Worm (Caenorhabditis elegans): ENCODE data around the gene vha-6.
A peak's percentile ranks its signal among the peaks of the same experiment; 100 is the strongest.

The vha-6 gene

DNA sequence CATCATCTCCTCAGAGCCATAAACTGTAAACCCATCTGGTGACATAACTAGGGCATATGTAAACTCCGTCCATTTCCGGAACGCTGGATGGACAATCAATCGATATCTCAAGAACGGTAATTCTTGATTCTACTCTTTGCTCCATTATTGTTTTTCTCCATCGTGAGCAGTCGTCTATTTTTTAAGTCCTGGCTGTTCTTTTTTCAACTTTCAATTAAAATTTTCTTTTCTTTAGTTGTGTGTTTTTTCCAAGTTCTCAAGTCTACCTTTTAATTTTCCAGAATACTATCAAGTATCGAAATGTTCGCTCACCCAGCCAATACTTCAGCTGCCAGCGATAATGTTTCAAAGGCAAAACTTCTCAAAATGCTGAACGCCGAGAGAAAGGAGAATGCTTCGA lies 4.3 kb downstream of the vha-6 start, which contains the start of gene C05D12.5:
Gene C05D12.5, plus strand, starts transcription at position 301 of the 400 bp plus-strand sequence.
- TF ChIP-seq W03F9.2 (tag; optimal IDR thresholded peaks at IDR 0.05) (no peak), him-1 (tag; optimal IDR thresholded peaks at IDR 0.05) (no peak), dao-5 (tag; optimal IDR thresholded peaks at IDR 0.05) (no peak)

DNA sequence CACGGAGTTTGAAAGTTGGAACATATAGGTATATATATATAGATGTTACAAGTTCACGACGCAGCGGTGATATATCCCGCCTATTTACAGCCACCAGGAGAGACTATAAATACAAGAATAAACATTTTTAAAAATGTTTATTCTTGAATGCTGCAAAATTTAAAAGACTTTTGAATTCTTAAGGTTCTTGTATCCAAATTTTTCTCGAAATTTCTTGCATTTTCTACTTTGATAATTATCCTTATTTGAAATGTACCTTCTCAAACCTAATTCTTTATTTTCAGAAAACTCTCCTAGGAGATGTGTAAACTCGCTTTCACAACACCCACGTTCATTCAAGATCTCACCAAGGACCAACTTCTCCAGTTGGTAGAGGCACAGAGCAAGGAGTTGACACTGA lies 6.7 kb downstream of the vha-6 start, which contains the start of gene C05D12.4:
Gene C05D12.4, plus strand, starts transcription at position 301 of the 400 bp plus-strand sequence.
- TF ChIP-seq W03F9.2 (tag; optimal IDR thresholded peaks at IDR 0.05) (no peak), him-1 (tag; optimal IDR thresholded peaks at IDR 0.05) (no peak), dao-5 (tag; optimal IDR thresholded peaks at IDR 0.05) (no peak)

DNA sequence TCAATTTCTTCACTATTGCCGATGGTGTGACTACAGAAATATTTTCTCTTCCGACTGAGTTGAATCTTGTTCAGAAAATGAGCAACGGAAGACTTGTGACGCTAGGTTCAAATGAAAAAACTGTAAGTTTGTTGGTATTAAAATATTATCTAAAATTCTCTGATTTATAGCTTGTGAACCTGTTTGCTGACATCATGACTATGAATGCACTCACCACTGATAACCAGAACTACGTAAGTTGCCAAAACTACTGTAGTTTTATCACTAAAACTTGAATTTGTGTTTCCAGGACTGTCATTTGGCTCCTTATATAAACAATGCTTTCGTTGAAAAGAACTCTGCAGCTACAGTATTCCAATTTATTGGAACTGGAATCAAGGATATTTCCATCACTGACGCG lies 9.7 kb downstream of the vha-6 start:
- TF ChIP-seq W03F9.2 (tag; optimal IDR thresholded peaks at IDR 0.05) = no peak
- no peak for TF ChIP-seq dao-5 (tag; optimal IDR thresholded peaks at IDR 0.05)
- no peak for TF ChIP-seq him-1 (tag; optimal IDR thresholded peaks at IDR 0.05)

DNA sequence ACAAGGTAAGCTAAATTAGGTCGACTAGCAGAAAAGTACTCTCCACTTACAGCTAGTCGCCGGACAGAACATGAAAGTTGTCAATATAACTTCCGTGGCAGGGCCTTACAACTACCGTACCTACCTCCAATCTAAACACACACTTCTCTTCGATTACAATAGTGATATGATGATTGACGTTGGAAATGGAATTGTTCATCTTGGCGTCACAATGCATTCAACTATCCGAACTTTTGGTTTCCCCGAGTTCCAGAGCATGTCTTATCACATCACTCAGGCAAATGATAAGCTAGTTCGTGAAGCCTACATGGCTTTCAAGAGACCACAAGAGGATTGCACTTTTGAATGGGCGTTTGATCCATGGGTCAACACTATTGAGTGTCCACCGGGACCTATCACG lies 10.9 kb downstream of the vha-6 start:
- TF ChIP-seq dao-5 (tag; optimal IDR thresholded peaks at IDR 0.05) (no peak), W03F9.2 (tag; optimal IDR thresholded peaks at IDR 0.05) (no peak), him-1 (tag; optimal IDR thresholded peaks at IDR 0.05) (no peak)

DNA sequence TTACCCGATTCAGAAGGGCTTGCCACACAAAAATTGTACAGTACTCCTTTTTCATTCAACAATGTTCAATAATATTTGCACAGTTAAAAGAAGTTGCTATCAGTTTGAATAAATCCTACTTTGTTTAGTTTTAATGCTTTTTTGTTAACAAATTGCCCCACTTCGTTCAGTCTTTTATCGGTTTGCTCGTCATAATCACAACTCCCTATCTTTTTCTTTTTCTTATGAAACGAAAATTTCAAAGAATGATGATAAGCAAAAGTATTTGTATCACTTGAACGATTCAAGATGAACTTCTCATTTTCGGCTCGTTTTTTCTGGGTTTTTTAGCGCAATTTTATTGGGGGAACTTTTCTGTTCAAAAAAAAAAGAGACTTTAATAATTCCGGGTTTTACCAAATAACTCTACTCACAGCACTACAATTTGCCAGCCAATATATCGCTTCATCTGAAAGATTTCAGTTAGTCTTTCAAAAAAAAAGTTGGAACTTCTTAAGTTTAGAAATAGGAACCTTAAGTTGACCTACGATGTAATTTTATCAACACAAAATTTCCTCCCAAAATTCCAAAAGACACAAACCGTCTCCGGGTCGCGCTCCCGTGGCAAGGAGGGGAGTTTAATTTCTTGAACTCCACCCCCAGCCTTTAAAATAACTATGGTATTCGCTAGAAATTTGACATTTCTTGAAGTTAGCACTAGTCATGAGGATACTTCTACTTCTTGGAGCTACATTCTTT lies 13.5 kb downstream of the vha-6 start, which contains the start of gene C05D12.3:
Gene C05D12.3, plus strand, starts transcription at position 688 of the 738 bp plus-strand sequence.
- TF ChIP-seq dao-5 (tag; optimal IDR thresholded peaks at IDR 0.05) (no peak), him-1 (tag; optimal IDR thresholded peaks at IDR 0.05) (no peak), W03F9.2 (tag; optimal IDR thresholded peaks at IDR 0.05) (no peak)

DNA sequence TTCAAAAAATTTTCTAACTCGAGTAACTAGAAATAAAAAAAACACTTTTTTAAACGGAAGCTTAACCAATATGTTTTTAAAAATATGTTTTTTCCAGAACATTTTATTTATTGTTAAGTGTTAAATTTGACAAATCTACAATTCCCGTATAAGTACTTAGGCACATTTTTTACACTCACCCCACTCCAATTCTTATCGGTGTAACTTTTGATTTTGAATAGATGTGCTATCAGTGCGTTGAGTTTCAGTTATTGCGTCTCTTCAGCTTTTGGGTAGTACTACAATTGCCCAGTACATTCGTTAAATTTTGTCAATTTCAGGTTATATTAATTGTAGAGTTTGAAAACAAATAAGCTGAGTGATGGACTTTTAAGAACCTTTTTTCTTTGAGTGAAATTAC lies 14.2 kb downstream of the vha-6 start:
- no peak for TF ChIP-seq dao-5 (tag; optimal IDR thresholded peaks at IDR 0.05)
- TF ChIP-seq him-1 (tag; optimal IDR thresholded peaks at IDR 0.05) = no peak
- TF ChIP-seq W03F9.2 (tag; optimal IDR thresholded peaks at IDR 0.05) = no peak

DNA sequence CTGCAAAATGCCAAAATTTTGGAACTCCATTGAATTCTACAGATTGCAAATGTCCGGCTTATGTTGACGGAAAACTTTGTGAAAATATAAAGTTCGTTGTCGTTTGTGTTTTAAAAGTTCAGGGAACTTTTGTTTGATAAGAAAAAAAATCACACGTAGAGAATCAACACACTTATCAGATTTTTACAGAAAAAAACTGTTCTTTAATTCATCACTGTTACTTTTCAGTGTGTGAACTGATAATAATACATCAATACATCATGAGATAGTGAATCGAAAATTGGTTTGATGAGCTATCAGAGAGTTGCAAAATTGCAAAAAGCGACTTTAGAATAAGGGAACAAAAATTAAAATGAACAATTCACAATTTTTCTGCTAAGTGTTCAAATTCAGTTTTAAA lies 19.8 kb downstream of the vha-6 start:
- TF ChIP-seq W03F9.2 (tag; optimal IDR thresholded peaks at IDR 0.05) (peak; percentile 2), dao-5 (tag; optimal IDR thresholded peaks at IDR 0.05) (no peak)

DNA sequence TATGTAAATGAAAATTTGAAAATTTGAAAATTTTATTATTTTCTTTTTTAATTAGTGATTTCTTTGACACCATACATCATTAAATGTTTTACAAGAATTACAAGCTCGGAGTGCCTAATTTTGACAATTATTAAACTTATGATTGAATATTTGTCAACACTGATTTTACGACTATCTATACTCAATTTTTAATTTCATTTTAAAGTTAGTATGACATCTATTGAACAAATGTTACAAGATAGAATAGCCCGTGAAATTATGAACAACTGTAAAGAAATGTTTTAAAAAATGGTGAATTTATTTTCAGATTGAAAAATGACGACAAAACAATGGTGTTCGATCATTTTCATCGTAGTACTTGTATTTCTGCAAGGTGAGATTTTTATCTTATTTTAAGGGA lies 20.3 kb downstream of the vha-6 start, which contains the start of gene C05D12.2:
Gene C05D12.2, plus strand, starts transcription at position 301 of the 400 bp plus-strand sequence.
- TF ChIP-seq dao-5 (tag; optimal IDR thresholded peaks at IDR 0.05) (no peak), W03F9.2 (tag; optimal IDR thresholded peaks at IDR 0.05) (no peak), him-1 (tag; optimal IDR thresholded peaks at IDR 0.05) (no peak)

DNA sequence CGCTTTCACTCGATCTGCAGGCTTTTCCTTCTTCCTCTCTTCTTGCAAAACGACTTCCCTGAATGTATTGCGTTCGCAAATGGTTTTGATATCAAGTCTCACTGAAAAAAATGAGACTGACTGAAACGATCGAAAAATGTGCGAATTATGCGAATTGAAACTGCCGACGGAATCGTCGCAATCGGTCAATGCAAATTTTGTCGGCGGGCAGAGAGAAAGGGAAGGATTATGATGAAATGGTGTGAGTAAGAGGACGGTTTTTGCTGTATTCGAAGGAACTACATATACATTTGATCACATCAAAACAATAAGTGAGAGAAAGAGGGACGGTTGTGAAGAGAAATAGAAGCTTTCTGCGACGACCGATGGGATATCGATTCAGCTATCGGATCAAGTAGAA lies 22.6 kb downstream of the vha-6 start, which contains the start of gene C05D12.1:
Gene C05D12.1, minus strand, starts transcription at position 101 of the 400 bp plus-strand sequence.
- TF ChIP-seq dao-5 (tag; optimal IDR thresholded peaks at IDR 0.05) (no peak), W03F9.2 (tag; optimal IDR thresholded peaks at IDR 0.05) (no peak), him-1 (tag; optimal IDR thresholded peaks at IDR 0.05) (no peak)

DNA sequence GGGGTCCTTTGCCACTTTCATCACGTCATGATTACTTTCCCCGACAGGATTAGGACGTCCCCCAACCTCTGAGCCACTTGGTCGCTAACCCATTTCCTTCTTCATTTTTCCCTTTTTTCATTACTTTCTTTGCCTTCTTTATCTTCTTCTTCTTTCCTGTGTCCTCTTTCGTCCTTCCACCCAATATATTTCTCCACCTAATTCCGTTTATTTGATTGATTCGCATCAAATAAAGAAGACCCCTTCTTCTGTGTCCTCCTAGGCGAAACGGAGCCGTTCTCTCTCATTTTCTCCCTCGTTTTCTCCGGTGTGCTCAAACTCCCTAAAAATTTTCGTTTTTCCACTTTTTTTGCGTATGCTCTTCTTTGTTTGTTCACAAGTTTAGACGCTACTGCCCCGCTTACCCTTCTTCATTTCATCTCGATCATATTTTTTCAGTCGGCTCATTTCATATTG lies 28.5 kb downstream of the vha-6 start, which contains the start of gene C05D12.7:
Gene C05D12.7, plus strand, starts transcription at position 406 of the 456 bp plus-strand sequence.
- TF ChIP-seq W03F9.2 (tag; optimal IDR thresholded peaks at IDR 0.05) = no peak
- TF ChIP-seq him-1 (tag; optimal IDR thresholded peaks at IDR 0.05) = no peak
- no peak for TF ChIP-seq dao-5 (tag; optimal IDR thresholded peaks at IDR 0.05)

DNA sequence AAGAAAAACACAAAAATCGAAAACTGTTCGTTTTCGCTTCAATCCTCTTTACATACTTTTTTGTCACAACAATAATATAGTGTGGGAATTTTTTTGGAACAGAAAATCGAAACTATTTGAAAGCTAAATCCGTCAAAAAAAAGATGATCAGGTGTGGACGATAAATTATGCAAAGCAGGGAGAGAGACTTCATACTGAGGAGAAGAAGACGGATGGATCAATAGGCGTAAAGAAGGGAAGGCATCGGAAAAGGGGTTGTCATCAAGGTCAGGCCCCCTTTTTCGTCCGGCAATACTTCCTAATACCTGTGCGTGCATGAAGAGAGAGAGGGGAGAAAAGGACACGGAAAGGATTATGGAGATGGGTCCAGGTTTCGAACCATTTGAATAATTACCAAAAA lies 37.9 kb downstream of the vha-6 start:
- TF ChIP-seq W03F9.2 (tag; optimal IDR thresholded peaks at IDR 0.05) (no peak), dao-5 (tag; optimal IDR thresholded peaks at IDR 0.05) (no peak)

DNA sequence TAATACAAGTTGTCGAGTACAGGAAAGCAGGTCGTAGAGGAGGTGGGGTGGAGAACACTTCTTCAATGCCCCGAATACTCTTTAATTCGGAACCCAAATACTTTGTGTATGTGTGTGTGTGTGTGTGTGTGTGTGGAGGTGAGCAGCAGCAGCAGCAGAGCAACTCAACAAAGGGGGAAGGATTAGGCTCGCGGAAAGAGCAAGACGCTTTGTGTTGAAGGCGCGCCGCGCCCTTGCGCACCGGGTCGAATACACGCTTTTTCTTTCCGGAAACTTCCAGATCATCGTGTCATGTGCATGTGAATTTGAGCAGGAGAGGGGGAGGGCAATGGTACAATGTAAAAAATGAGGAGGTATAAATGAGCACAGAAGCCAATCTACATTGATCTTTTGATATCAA lies 39.5 kb downstream of the vha-6 start:
- TF ChIP-seq dao-5 (tag; optimal IDR thresholded peaks at IDR 0.05) = no peak

DNA sequence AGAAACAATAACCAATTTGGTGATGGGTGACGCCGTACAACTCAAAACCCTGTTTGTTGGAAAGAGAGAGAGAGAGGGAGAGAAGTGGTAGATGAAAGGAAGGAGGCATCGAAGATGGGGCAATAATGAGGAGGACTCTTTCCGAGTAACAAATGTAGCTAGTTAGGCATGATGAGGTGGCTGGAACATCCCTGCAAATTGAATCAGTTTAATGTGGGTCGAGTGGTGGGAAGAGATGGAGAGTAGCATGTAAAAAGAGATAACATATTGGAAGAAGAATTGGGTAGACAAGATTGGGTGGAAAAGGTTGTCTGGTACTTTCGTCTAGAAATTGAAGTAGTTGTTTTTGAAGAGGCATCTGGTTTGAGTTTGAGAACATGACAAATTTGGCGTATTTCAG lies 42.0 kb downstream of the vha-6 start:
- TF ChIP-seq him-1 (tag; optimal IDR thresholded peaks at IDR 0.05) (no peak), W03F9.2 (tag; optimal IDR thresholded peaks at IDR 0.05) (no peak), dao-5 (tag; optimal IDR thresholded peaks at IDR 0.05) (no peak)

DNA sequence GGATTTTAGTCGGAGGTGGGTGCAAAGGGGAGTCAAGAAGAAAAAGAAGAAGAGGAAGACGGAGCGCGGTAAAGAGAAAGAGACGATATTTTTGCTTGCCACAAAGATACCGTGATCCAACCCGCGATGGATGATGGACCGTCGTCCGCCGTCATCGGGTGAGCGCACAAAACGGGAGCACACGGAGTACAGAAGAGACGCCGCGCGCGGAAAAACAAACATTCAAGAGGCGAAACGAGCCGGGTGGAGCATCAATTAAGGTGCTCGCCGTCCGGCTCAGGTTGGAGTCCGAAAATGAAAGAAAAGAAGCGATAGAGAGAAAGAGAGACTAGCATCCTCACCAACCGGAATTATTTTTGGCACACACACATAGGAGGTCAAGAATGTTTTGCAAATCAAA lies 44.5 kb downstream of the vha-6 start:
- TF ChIP-seq W03F9.2 (tag; optimal IDR thresholded peaks at IDR 0.05) = no peak
- no peak for TF ChIP-seq him-1 (tag; optimal IDR thresholded peaks at IDR 0.05)
- no peak for TF ChIP-seq dao-5 (tag; optimal IDR thresholded peaks at IDR 0.05)

DNA sequence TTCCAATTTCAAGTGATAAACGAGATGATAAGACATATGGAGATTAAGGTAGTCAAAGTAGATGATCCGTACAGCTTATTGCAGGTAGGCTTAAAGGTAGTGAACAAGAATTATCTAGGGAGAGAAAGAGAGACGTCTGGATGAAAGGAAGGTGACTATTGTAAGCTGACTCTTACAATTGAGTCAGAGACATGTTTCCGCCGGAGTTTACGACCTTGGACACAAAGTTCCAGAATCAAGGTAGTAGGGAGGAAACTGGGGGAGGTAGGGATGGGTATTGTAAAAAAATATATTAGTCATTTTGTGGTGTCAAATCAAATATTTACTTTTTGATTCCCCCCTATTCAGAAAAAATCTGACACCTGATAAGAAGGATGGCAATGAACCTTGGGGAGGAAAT lies 45.9 kb downstream of the vha-6 start:
- TF ChIP-seq dao-5 (tag; optimal IDR thresholded peaks at IDR 0.05) = no peak
- no peak for TF ChIP-seq W03F9.2 (tag; optimal IDR thresholded peaks at IDR 0.05)
- TF ChIP-seq him-1 (tag; optimal IDR thresholded peaks at IDR 0.05) = no peak

Data from whole organism, L4/young adult.